Worm (Caenorhabditis elegans) whole organism, late embryonic: ENCODE measurements around the gene C16C8.20.
A peak's percentile ranks its signal among the peaks of the same experiment; 100 is the strongest.

Experiments
- C08G9.2 ChIP-seq: sonication (generic microtip); optimal IDR thresholded peaks from 2 replicates; lab custom pipeline; 2016; ENCODE audit warnings: mild to moderate bottlenecking, missing genetic modification characterization, moderate library complexity, missing compliant biosample characterization
- C38D4.7 ChIP-seq: fragments of 200-800 bp; sonication (Bioruptor generic); optimal IDR thresholded peaks from 2 replicates; lab custom pipeline; 2018; ENCODE audit warnings: mild to moderate bottlenecking, missing genetic modification characterization, moderate library complexity, missing compliant biosample characterization
- F13H6.1 ChIP-seq: sonication (generic microtip); optimal IDR thresholded peaks from 2 replicates; lab custom pipeline; 2016; ENCODE audit warnings: missing genetic modification characterization, missing compliant biosample characterization
- K09A11.1 ChIP-seq: sonication (generic microtip); optimal IDR thresholded peaks from 2 replicates; lab custom pipeline; 2017; ENCODE audit warnings: antibody characterized with exemption, mild to moderate bottlenecking, missing genetic modification characterization, missing compliant biosample characterization; ENCODE audit not compliant: insufficient read depth
- T23F11.4 ChIP-seq: fragments of 200-800 bp; sonication (Bioruptor generic); optimal IDR thresholded peaks from 2 replicates; lab custom pipeline; 2018; ENCODE audit warnings: mild to moderate bottlenecking, missing genetic modification characterization, missing compliant biosample characterization
- Y22D7AL.16 ChIP-seq: sonication (generic microtip); optimal IDR thresholded peaks from 2 replicates; lab custom pipeline; 2016; ENCODE audit warnings: missing genetic modification characterization, missing compliant biosample characterization
- ahr-1 ChIP-seq: sonication (generic microtip); optimal IDR thresholded peaks from 2 replicates; lab custom pipeline; 2016; ENCODE audit warnings: missing genetic modification characterization, missing compliant biosample characterization
- ceh-14 ChIP-seq: sonication (generic microtip); optimal IDR thresholded peaks from 2 replicates; lab custom pipeline; 2016; ENCODE audit warnings: missing genotype, missing genetic modification characterization, missing compliant biosample characterization
- ceh-19 ChIP-seq: fragments of 200-800 bp; sonication (Bioruptor generic); optimal IDR thresholded peaks from 2 replicates; lab custom pipeline; 2018; ENCODE audit warnings: mild to moderate bottlenecking, missing genetic modification characterization, missing compliant biosample characterization
- ceh-2 ChIP-seq: sonication (generic microtip); optimal IDR thresholded peaks from 2 replicates; lab custom pipeline; 2016; ENCODE audit warnings: missing genotype, missing genetic modification characterization, missing compliant biosample characterization
- ceh-22 ChIP-seq: sonication (generic microtip); optimal IDR thresholded peaks from 2 replicates; lab custom pipeline; 2017; ENCODE audit warnings: missing biosample characterization, missing genetic modification characterization
- ceh-24 ChIP-seq: sonication (generic microtip); optimal IDR thresholded peaks from 2 replicates; lab custom pipeline; 2016; ENCODE audit warnings: mild to moderate bottlenecking, missing genetic modification characterization, missing compliant biosample characterization
- ceh-45 ChIP-seq: fragments of 200-800 bp; sonication (Bioruptor generic); IDR thresholded peaks from 2 replicates; pipeline ENCODE4 v1.3.6; 2022; ENCODE audit warnings: missing genetic modification reagents, missing genetic modification characterization, missing compliant biosample characterization
- ceh-48 ChIP-seq: sonication (generic microtip); optimal IDR thresholded peaks from 2 replicates; lab custom pipeline; 2016; ENCODE audit warnings: missing genetic modification characterization, inconsistent platforms, missing compliant biosample characterization
- dve-1 ChIP-seq: sonication (generic microtip); optimal IDR thresholded peaks from 2 replicates; lab custom pipeline; 2017; ENCODE audit warnings: antibody characterized with exemption, mild to moderate bottlenecking, missing genetic modification characterization, missing compliant biosample characterization
- elt-2 ChIP-seq: sonication (generic microtip); optimal IDR thresholded peaks from 2 replicates; lab custom pipeline; 2016; ENCODE audit warnings: missing genetic modification reagents, missing genetic modification characterization, missing compliant biosample characterization
- ets-4 ChIP-seq: sonication (generic microtip); optimal IDR thresholded peaks from 2 replicates; lab custom pipeline; 2016; ENCODE audit warnings: missing genetic modification characterization, missing compliant biosample characterization
- fkh-10 ChIP-seq: fragments of 150-350 bp; optimal IDR thresholded peaks from 2 replicates; lab custom pipeline; 2014; ENCODE audit warnings: missing biosample characterization, missing genetic modification reagents, missing genetic modification characterization
- fkh-6 ChIP-seq: sonication (generic microtip); optimal IDR thresholded peaks from 2 replicates; lab custom pipeline; 2016; ENCODE audit warnings: missing genetic modification characterization, missing compliant biosample characterization
- gmeb-2 ChIP-seq: sonication (generic microtip); optimal IDR thresholded peaks from 2 replicates; lab custom pipeline; 2016; ENCODE audit warnings: missing genetic modification characterization, inconsistent platforms, missing compliant biosample characterization
- hlh-13 ChIP-seq: fragments of 200-800 bp; sonication (Bioruptor generic); optimal IDR thresholded peaks from 2 replicates; lab custom pipeline; 2018; ENCODE audit warnings: mild to moderate bottlenecking, missing genetic modification characterization, missing compliant biosample characterization
- hlh-15 ChIP-seq: sonication (generic microtip); optimal IDR thresholded peaks from 2 replicates; lab custom pipeline; 2016; ENCODE audit warnings: missing genetic modification characterization, missing compliant biosample characterization
- hlh-6 ChIP-seq: sonication (generic microtip); optimal IDR thresholded peaks from 2 replicates; lab custom pipeline; 2016; ENCODE audit warnings: missing genotype, missing genetic modification characterization, missing compliant biosample characterization
- hlh-8 ChIP-seq: sonication (generic microtip); optimal IDR thresholded peaks from 2 replicates; lab custom pipeline; 2016; ENCODE audit warnings: missing genotype, missing genetic modification characterization, missing compliant biosample characterization
- lim-6 ChIP-seq: sonication (generic microtip); optimal IDR thresholded peaks from 2 replicates; lab custom pipeline; 2016; ENCODE audit warnings: missing genetic modification characterization, missing compliant biosample characterization
- nfya-1 ChIP-seq: sonication (generic microtip); optimal IDR thresholded peaks from 2 replicates; lab custom pipeline; 2017; ENCODE audit warnings: missing genetic modification characterization, mild to moderate bottlenecking, missing compliant biosample characterization, antibody characterized with exemption, moderate library complexity
- nhr-232 ChIP-seq: sonication (generic microtip); optimal IDR thresholded peaks from 2 replicates; lab custom pipeline; 2016; ENCODE audit warnings: missing genetic modification characterization, missing compliant biosample characterization
- odd-2 ChIP-seq: sonication (generic microtip); optimal IDR thresholded peaks from 2 replicates; lab custom pipeline; 2017; ENCODE audit warnings: antibody characterized with exemption, mild to moderate bottlenecking, missing genetic modification characterization, missing compliant biosample characterization
- pag-3 ChIP-seq: sonication (generic microtip); optimal IDR thresholded peaks from 2 replicates; lab custom pipeline; 2016; ENCODE audit warnings: missing compliant biosample characterization, missing genetic modification characterization, borderline replicate concordance
- pax-1 ChIP-seq: fragments of 150-350 bp; optimal IDR thresholded peaks from 2 replicates; lab custom pipeline; 2014; ENCODE audit warnings: missing biosample characterization, missing genetic modification characterization
- pha-2 ChIP-seq: sonication (generic microtip); optimal IDR thresholded peaks from 2 replicates; lab custom pipeline; 2017; ENCODE audit warnings: mild to moderate bottlenecking, missing genetic modification characterization, missing compliant biosample characterization
- pha-4 ChIP-seq: fragments of 150-350 bp; optimal IDR thresholded peaks from 2 replicates; lab custom pipeline; 2018; ENCODE audit warnings: missing biosample characterization, missing genetic modification reagents, missing genetic modification characterization
- pqm-1 ChIP-seq: sonication (generic microtip); optimal IDR thresholded peaks from 2 replicates; lab custom pipeline; 2016; ENCODE audit warnings: missing genetic modification characterization, missing compliant biosample characterization
- pros-1 ChIP-seq: fragments of 150-350 bp; optimal IDR thresholded peaks from 2 replicates; lab custom pipeline; 2014; ENCODE audit warnings: missing biosample characterization, missing genetic modification reagents, missing genetic modification characterization
- rnt-1 ChIP-seq: sonication (generic microtip); optimal IDR thresholded peaks from 2 replicates; lab custom pipeline; 2016; ENCODE audit warnings: missing genetic modification characterization, missing compliant biosample characterization
- syd-9 ChIP-seq: sonication (generic microtip); optimal IDR thresholded peaks from 2 replicates; lab custom pipeline; 2016; ENCODE audit warnings: mild to moderate bottlenecking, missing genetic modification characterization, moderate library complexity, missing compliant biosample characterization
- tbx-7 ChIP-seq: sonication (generic microtip); optimal IDR thresholded peaks from 2 replicates; lab custom pipeline; 2016; ENCODE audit warnings: missing genotype, missing genetic modification characterization, missing compliant biosample characterization
- ttx-3 ChIP-seq: sonication (generic microtip); optimal IDR thresholded peaks from 2 replicates; lab custom pipeline; 2016; ENCODE audit warnings: missing genetic modification reagents, missing genetic modification characterization, missing compliant biosample characterization
- unc-3 ChIP-seq, 2 experiments: fragments of 200-800 bp in 1 of 2; sonication (Bioruptor generic) in 1 of 2; sonication (generic microtip) in 1 of 2; conservative IDR thresholded peaks in 1 of 2; optimal IDR thresholded peaks in 1 of 2; 2 replicates each; pipeline versions ENCODE4 v1.3.6 to Lab custom; 2016 to 2022; ENCODE audit warnings: missing compliant biosample characterization in 2 of 2, missing genetic modification characterization in 2 of 2, missing genetic modification reagents in 1 of 2
- unc-42 ChIP-seq: sonication (generic microtip); optimal IDR thresholded peaks from 2 replicates; lab custom pipeline; 2016; ENCODE audit warnings: missing genotype, missing genetic modification characterization, missing compliant biosample characterization
- unc-86 ChIP-seq: sonication (generic microtip); optimal IDR thresholded peaks from 2 replicates; lab custom pipeline; 2016; ENCODE audit warnings: missing genetic modification characterization, missing compliant biosample characterization

Gene C16C8.20

DNA sequence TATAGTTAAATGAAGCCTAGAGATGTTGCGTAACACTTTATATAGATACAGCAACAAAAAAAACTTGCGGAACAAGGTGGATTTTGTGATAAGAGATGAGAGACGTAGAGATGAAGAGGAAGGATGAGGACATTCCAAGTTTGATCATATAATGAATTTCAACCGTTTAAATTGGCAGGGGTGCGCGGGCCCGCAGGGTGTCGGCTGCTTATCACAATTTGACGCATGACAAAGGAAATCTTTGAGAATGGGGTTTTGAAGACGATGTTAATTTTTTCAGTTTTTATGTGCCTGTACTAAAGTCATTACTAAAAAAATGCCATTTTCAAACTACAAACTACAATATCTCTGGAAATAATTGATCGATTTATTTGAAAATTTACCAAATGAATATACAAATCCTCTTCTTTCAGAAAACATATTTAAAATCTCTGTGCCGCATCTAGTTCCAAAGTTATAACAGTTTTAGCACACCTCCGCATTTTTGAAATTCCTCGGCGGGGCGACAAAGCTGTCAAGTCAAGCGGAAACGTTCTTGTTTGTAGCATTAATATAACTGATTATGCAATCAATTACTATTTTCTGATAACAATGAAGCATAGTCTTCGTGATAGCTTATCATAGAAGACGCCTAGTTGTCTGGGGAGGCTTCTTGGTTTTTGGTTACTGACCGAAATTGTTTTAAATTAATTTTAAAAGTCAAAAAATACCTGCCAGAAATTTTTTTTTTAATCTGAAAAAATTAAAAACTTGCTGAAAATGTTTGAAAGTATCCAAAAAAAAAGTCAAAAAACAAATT, 6.7 kb upstream of the C16C8.20 start:
- TF ChIP-seq ceh-2 (tag; lab: Kevin White, UChicago) (no peak), elt-2 (tag; lab: Kevin White, UChicago) (peak; percentile 39), hlh-8 (tag; lab: Kevin White, UChicago) (no peak), lim-6 (tag; lab: Kevin White, UChicago) (no peak)

ce11 chrII:3440641-3440926, 6.2 kb upstream of the C16C8.20 start, which contains the start of gene C16C8.17:
Gene C16C8.17, plus strand, starts transcription at chrII:3440827.
- TF ChIP-seq ttx-3 (no peak), pha-2 (no peak), hlh-8 (tag; lab: Kevin White, UChicago) (no peak), odd-2 (tag; lab: Kevin White, UChicago) (no peak), hlh-15 (tag; lab: Kevin White, UChicago) (no peak), gmeb-2 (no peak), hlh-13 (GFP tag; lab: Kevin White, UChicago) (no peak), nhr-232 (no peak), pax-1 (tag; lab: Kevin White, UChicago) (no peak), nfya-1 (tag; lab: Kevin White, UChicago) (no peak), dve-1 (tag; lab: Kevin White, UChicago) (no peak), K09A11.1 (no peak), hlh-6 (tag; lab: Kevin White, UChicago) (no peak), pqm-1 (tag; lab: Kevin White, UChicago) (no peak)

DNA sequence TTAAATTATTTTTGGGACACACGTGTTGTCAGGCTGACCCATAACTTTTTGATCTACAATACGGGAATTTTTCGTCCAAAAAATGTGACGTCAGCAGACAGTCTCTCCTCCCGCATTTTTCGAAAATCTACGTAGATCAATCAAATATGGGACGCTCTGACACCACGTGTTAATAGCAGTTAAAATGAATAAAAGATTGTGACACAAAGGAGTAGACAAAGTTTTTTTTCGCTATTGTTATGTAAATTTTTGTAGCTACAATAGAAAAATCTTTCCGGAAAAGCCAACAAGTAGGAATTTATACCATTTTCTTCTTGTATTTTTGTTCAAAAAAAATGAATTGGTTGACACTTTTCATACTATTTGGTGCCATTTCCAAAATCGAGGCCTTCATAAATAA, 5.4 kb upstream of the C16C8.20 start, which contains the start of gene C16C8.27:
Gene C16C8.27 (plus strand): TSS at position 301 of the 400 bp plus-strand sequence.
- TF ChIP-seq pha-4: no peak
- no peak for TF ChIP-seq tbx-7 (tag; lab: Kevin White, UChicago)
- no peak for TF ChIP-seq ceh-45 (GFP tag; lab: Robert Waterston, UW)
- no peak for TF ChIP-seq pros-1 (tag; lab: Kevin White, UChicago)
- TF ChIP-seq unc-86 (tag; lab: Kevin White, UChicago): no peak
- no peak for TF ChIP-seq syd-9 (tag; lab: Kevin White, UChicago)
- no peak for TF ChIP-seq elt-2 (tag; lab: Kevin White, UChicago)
- TF ChIP-seq Y22D7AL.16: no peak
- TF ChIP-seq fkh-10: no peak
- TF ChIP-seq F13H6.1 (tag; lab: Kevin White, UChicago): no peak
- TF ChIP-seq T23F11.4: no peak
- no peak for TF ChIP-seq C08G9.2
- TF ChIP-seq dve-1 (tag; lab: Kevin White, UChicago): no peak
- TF ChIP-seq unc-42: no peak
- TF ChIP-seq gmeb-2: no peak
- no peak for TF ChIP-seq unc-3 (GFP tag; conservative IDR thresholded peaks at IDR 0.05; lab: Robert Waterston, UW)
- no peak for TF ChIP-seq unc-3 (tag; optimal IDR thresholded peaks at IDR 0.05; lab: Kevin White, UChicago)
- TF ChIP-seq hlh-13 (GFP tag; lab: Kevin White, UChicago): no peak
- no peak for TF ChIP-seq ceh-14 (tag; lab: Kevin White, UChicago)
- no peak for TF ChIP-seq C38D4.7
- TF ChIP-seq pag-3 (tag; lab: Kevin White, UChicago): no peak
- TF ChIP-seq, all 69 proteins: peak for 0

- TF ChIP-seq pax-1 (tag; lab: Kevin White, UChicago): no peak
- TF ChIP-seq ets-4 (tag; lab: Kevin White, UChicago): no peak
- TF ChIP-seq T23F11.4: no peak
- no peak for TF ChIP-seq hlh-8 (tag; lab: Kevin White, UChicago)
- no peak for TF ChIP-seq ceh-19 (GFP tag; lab: Kevin White, UChicago)
- TF ChIP-seq rnt-1 (tag; lab: Kevin White, UChicago): no peak
- TF ChIP-seq fkh-6: no peak
- TF ChIP-seq ceh-48 (tag; lab: Kevin White, UChicago): no peak
- TF ChIP-seq ceh-24 (tag; lab: Kevin White, UChicago): no peak
- no peak for TF ChIP-seq F13H6.1 (tag; lab: Kevin White, UChicago)
- no peak for TF ChIP-seq elt-2 (tag; lab: Kevin White, UChicago)
- TF ChIP-seq pqm-1 (tag; lab: Kevin White, UChicago): no peak
- no peak for TF ChIP-seq lim-6 (tag; lab: Kevin White, UChicago)
- no peak for TF ChIP-seq ahr-1 (tag; lab: Kevin White, UChicago)
- no peak for TF ChIP-seq ceh-22
These were observed 3.6 kb upstream of the C16C8.20 start, which contains the start of gene C16C8.22 for ce11 chrII:3443154-3443553. Gene C16C8.22, minus strand, starts transcription at chrII:3443254.
